Worm (Caenorhabditis elegans) whole organism, L1 larva: ENCODE results near the gene wapl-1.

Experiments
- C04F5.9 ChIP-seq: sonication (generic microtip); optimal IDR thresholded peaks from 2 replicates; lab custom pipeline; 2016; ENCODE audit warnings: missing genetic modification characterization, missing compliant biosample characterization
- C16A3.4 ChIP-seq: fragments of 150-350 bp; optimal IDR thresholded peaks from 2 replicates; lab custom pipeline; 2014; ENCODE audit warnings: missing biosample characterization, missing genetic modification characterization
- C34B4.2 ChIP-seq: sonication (generic microtip); optimal IDR thresholded peaks from 2 replicates; lab custom pipeline; 2017; ENCODE audit warnings: mild to moderate bottlenecking, missing genetic modification characterization, missing compliant biosample characterization
- F16B12.6 ChIP-seq: fragments of 150-350 bp; optimal IDR thresholded peaks from 2 replicates; lab custom pipeline; 2014; ENCODE audit warnings: missing biosample characterization, missing genetic modification characterization
- aly-2 ChIP-seq: fragments of 150-350 bp; optimal IDR thresholded peaks from 2 replicates; lab custom pipeline; 2014; ENCODE audit warnings: missing biosample characterization, missing genetic modification characterization
- ama-1 ChIP-seq: fragments of 150-350 bp; optimal IDR thresholded peaks from 2 replicates; lab custom pipeline; 2014
- blmp-1 ChIP-seq: fragments of 150-350 bp; optimal IDR thresholded peaks from 2 replicates; lab custom pipeline; 2014; ENCODE audit warnings: missing biosample characterization, missing genetic modification characterization
- ceh-63 ChIP-seq: fragments of 200-800 bp; sonication (Bioruptor generic); optimal IDR thresholded peaks from 2 replicates; lab custom pipeline; 2018; ENCODE audit warnings: mild to moderate bottlenecking, missing genetic modification characterization, missing compliant biosample characterization
- ceh-88 ChIP-seq: fragments of 200-800 bp; sonication (Bioruptor generic); IDR thresholded peaks from 2 replicates; pipeline ENCODE4 v1.3.6; 2022; ENCODE audit warnings: missing genetic modification characterization, missing compliant biosample characterization
- ceh-90 ChIP-seq: sonication (generic microtip); optimal IDR thresholded peaks from 2 replicates; lab custom pipeline; 2016; ENCODE audit warnings: missing genetic modification characterization, missing compliant biosample characterization
- dpl-1 ChIP-seq, 3 experiments: fragments of 150-350 bp in 2 of 3; sonication (generic microtip) in 1 of 3; optimal IDR thresholded peaks; 2 replicates each; lab custom pipeline; 2014 to 2017; ENCODE audit warnings: missing biosample characterization in 3 of 3, missing genetic modification characterization in 3 of 3, missing genetic modification reagents in 3 of 3
- dsc-1 ChIP-seq: sonication (generic microtip); optimal IDR thresholded peaks from 2 replicates; lab custom pipeline; 2016; ENCODE audit warnings: mild to moderate bottlenecking, missing genetic modification characterization, missing compliant biosample characterization
- efl-1 ChIP-seq, 4 experiments: fragments of 150-350 bp; optimal IDR thresholded peaks in 3 of 4; peaks in 1 of 4; 1 replicate in 1 of 4; 2 replicates in 3 of 4; lab custom pipeline; 2014; ENCODE audit warnings: missing biosample characterization in 2 of 4, missing genetic modification characterization in 2 of 4, missing genetic modification reagents in 2 of 4
- egl-27 ChIP-seq, 2 experiments: fragments of 150-350 bp in 1 of 2; sonication (generic microtip); optimal IDR thresholded peaks; 3 replicates each; lab custom pipeline; 2017 to 2018; ENCODE audit warnings: missing biosample characterization in 2 of 2, missing genetic modification characterization in 2 of 2, missing genetic modification reagents in 2 of 2
- elt-2 ChIP-seq: sonication (generic microtip); optimal IDR thresholded peaks from 2 replicates; lab custom pipeline; 2016; ENCODE audit warnings: missing genetic modification characterization, mild to moderate bottlenecking, inconsistent platforms, missing compliant biosample characterization, missing genetic modification reagents
- fkh-10 ChIP-seq: sonication (generic microtip); optimal IDR thresholded peaks from 2 replicates; lab custom pipeline; 2017; ENCODE audit warnings: missing biosample characterization, missing genetic modification reagents, missing genetic modification characterization
- fkh-4 ChIP-seq: sonication (generic microtip); optimal IDR thresholded peaks from 2 replicates; lab custom pipeline; 2016; ENCODE audit warnings: missing compliant biosample characterization, missing genetic modification characterization, borderline replicate concordance
- grh-1 ChIP-seq: fragments of 200-800 bp; sonication (Bioruptor generic); IDR thresholded peaks from 2 replicates; pipeline ENCODE4 v1.3.6; 2022; ENCODE audit warnings: missing genetic modification reagents, missing genetic modification characterization, missing compliant biosample characterization
- hlh-17 ChIP-seq: fragments of 200-800 bp; sonication (Bioruptor generic); optimal IDR thresholded peaks from 2 replicates; lab custom pipeline; 2018; ENCODE audit warnings: missing genetic modification characterization, mild to moderate bottlenecking, missing compliant biosample characterization, moderate library complexity, borderline replicate concordance
- hlh-4 ChIP-seq: sonication (generic microtip); optimal IDR thresholded peaks from 2 replicates; lab custom pipeline; 2016; ENCODE audit warnings: mild to moderate bottlenecking, missing genetic modification characterization, missing compliant biosample characterization
- hpl-2 ChIP-seq: fragments of 150-350 bp; optimal IDR thresholded peaks from 2 replicates; lab custom pipeline; 2014; ENCODE audit warnings: missing biosample characterization, missing genetic modification reagents, missing genetic modification characterization
- isw-1 ChIP-seq: fragments of 200-800 bp; sonication (Bioruptor generic); IDR thresholded peaks from 2 replicates; pipeline ENCODE4 v1.3.6; 2022; ENCODE audit warnings: missing genetic modification characterization, missing compliant biosample characterization
- lin-14 ChIP-seq: fragments of 200-800 bp; sonication (Bioruptor generic); optimal IDR thresholded peaks from 2 replicates; lab custom pipeline; 2018; ENCODE audit warnings: mild to moderate bottlenecking, missing genetic modification characterization, moderate library complexity, missing compliant biosample characterization
- lin-15B ChIP-seq: fragments of 150-350 bp; sonication (generic microtip); optimal IDR thresholded peaks from 3 replicates; lab custom pipeline; 2014; ENCODE audit warnings: missing biosample characterization, missing genetic modification characterization
- lin-35 ChIP-seq, 2 experiments: fragments of 150-350 bp; optimal IDR thresholded peaks; 2 replicates each; lab custom pipeline; 2014; ENCODE audit warnings: missing biosample characterization in 2 of 2, missing genetic modification characterization in 2 of 2, missing genetic modification reagents in 2 of 2
- lin-39 ChIP-seq: fragments of 150-350 bp; optimal IDR thresholded peaks from 2 replicates; lab custom pipeline; 2014; ENCODE audit warnings: missing biosample characterization, missing genetic modification reagents, missing genetic modification characterization
- mab-9 ChIP-seq: fragments of 200-800 bp; sonication (Bioruptor generic); IDR thresholded peaks from 2 replicates; pipeline ENCODE4 v1.3.6; 2022; ENCODE audit warnings: missing genetic modification reagents, missing genetic modification characterization, missing compliant biosample characterization
- nhr-11 ChIP-seq: fragments of 150-350 bp; optimal IDR thresholded peaks from 2 replicates; lab custom pipeline; 2014; ENCODE audit warnings: missing biosample characterization, missing genetic modification characterization
- nhr-20 ChIP-seq: sonication (generic microtip); optimal IDR thresholded peaks from 2 replicates; lab custom pipeline; 2016; ENCODE audit warnings: mild to moderate bottlenecking, missing genetic modification characterization, missing compliant biosample characterization
- nhr-237 ChIP-seq: fragments of 150-350 bp; optimal IDR thresholded peaks from 2 replicates; lab custom pipeline; 2014; ENCODE audit warnings: missing biosample characterization, missing genetic modification characterization
- nhr-71 ChIP-seq: sonication (generic microtip); optimal IDR thresholded peaks from 2 replicates; lab custom pipeline; 2016; ENCODE audit warnings: mild to moderate bottlenecking, missing genetic modification characterization, moderate library complexity, missing compliant biosample characterization
- nhr-76 ChIP-seq: sonication (generic microtip); optimal IDR thresholded peaks from 2 replicates; lab custom pipeline; 2017; ENCODE audit warnings: missing biosample characterization, missing genetic modification characterization
- nhr-77 ChIP-seq: fragments of 150-350 bp; optimal IDR thresholded peaks from 2 replicates; lab custom pipeline; 2014; ENCODE audit warnings: missing biosample characterization, missing genetic modification characterization
- nhr-84 ChIP-seq: sonication (generic microtip); optimal IDR thresholded peaks from 2 replicates; lab custom pipeline; 2017; ENCODE audit warnings: missing biosample characterization, missing genetic modification characterization
- nhr-85 ChIP-seq: sonication (generic microtip); peaks from one replicate; lab custom pipeline; 2016; ENCODE audit warnings: missing genetic modification characterization, inconsistent platforms, missing compliant biosample characterization
- nhr-90 ChIP-seq: sonication (generic microtip); optimal IDR thresholded peaks from 2 replicates; lab custom pipeline; 2016; ENCODE audit warnings: mild to moderate bottlenecking, missing genetic modification characterization, missing compliant biosample characterization; ENCODE audit not compliant: poor library complexity
- pag-3 ChIP-seq: sonication (generic microtip); optimal IDR thresholded peaks from 2 replicates; lab custom pipeline; 2017; ENCODE audit warnings: missing genetic modification characterization, mild to moderate bottlenecking, missing compliant biosample characterization, antibody characterized with exemption, borderline replicate concordance; ENCODE audit not compliant: insufficient read depth
- pax-3 ChIP-seq: fragments of 200-800 bp; sonication (Bioruptor generic); optimal IDR thresholded peaks from 2 replicates; lab custom pipeline; 2018; ENCODE audit warnings: mild to moderate bottlenecking, missing genetic modification characterization, moderate library complexity, missing compliant biosample characterization
- pqm-1 ChIP-seq: sonication (generic microtip); optimal IDR thresholded peaks from 3 replicates; lab custom pipeline; 2017; ENCODE audit warnings: missing biosample characterization, missing genetic modification characterization
- skn-1 ChIP-seq: fragments of 150-350 bp; optimal IDR thresholded peaks from 2 replicates; lab custom pipeline; 2014; ENCODE audit warnings: missing biosample characterization, missing genetic modification characterization
- snpc-4 ChIP-seq: fragments of 150-350 bp; optimal IDR thresholded peaks from 2 replicates; lab custom pipeline; 2014; ENCODE audit warnings: missing biosample characterization, missing genetic modification characterization
- snu-23 ChIP-seq: sonication (generic microtip); optimal IDR thresholded peaks from 2 replicates; lab custom pipeline; 2016; ENCODE audit warnings: missing genetic modification characterization, missing compliant biosample characterization
- sox-4 ChIP-seq: sonication (generic microtip); optimal IDR thresholded peaks from 2 replicates; lab custom pipeline; 2016; ENCODE audit warnings: missing genetic modification characterization, missing compliant biosample characterization
- sptf-1 ChIP-seq: fragments of 150-350 bp; optimal IDR thresholded peaks from 2 replicates; lab custom pipeline; 2014; ENCODE audit warnings: missing biosample characterization, missing genetic modification characterization
- tlp-1 ChIP-seq: fragments of 150-350 bp; optimal IDR thresholded peaks from 2 replicates; lab custom pipeline; 2014; ENCODE audit warnings: missing biosample characterization, missing genetic modification characterization
- xbp-1 ChIP-seq: sonication (generic microtip); optimal IDR thresholded peaks from 2 replicates; lab custom pipeline; 2016; ENCODE audit warnings: missing genetic modification characterization, missing compliant biosample characterization
- zip-4 ChIP-seq: fragments of 200-800 bp; sonication (Bioruptor generic); optimal IDR thresholded peaks from 2 replicates; lab custom pipeline; 2018; ENCODE audit warnings: mild to moderate bottlenecking, missing genetic modification characterization, moderate library complexity, missing compliant biosample characterization
- ztf-4 ChIP-seq: fragments of 150-350 bp; optimal IDR thresholded peaks from 2 replicates; lab custom pipeline; 2014; ENCODE audit warnings: missing biosample characterization, missing genetic modification characterization

The wapl-1 gene

ce11 chrIV:4406054-4406539 is 39.4 kb downstream of the wapl-1 start (continued):
- TF ChIP-seq hpl-2 (no peak), sptf-1 (tag; lab: Kevin White, UChicago) (no peak), nhr-71 (peak; percentile 87), pag-3 (no peak), grh-1 (GFP tag; lab: Robert Waterston, UW) (peak; percentile 66; the same call in 1 of the 2 replicates), mab-9 (GFP tag; lab: Robert Waterston, UW) (0 out of 2 replicates have a peak, but pooled peaks have one; percentile 45), pqm-1 (tag; lab: Kevin White, UChicago) (peak; percentile 66), xbp-1 (tag; lab: Kevin White, UChicago) (peak; percentile 78), nhr-237 (tag; lab: Kevin White, UChicago) (no peak), C16A3.4 (tag; lab: Kevin White, UChicago) (peak; percentile 61), snu-23 (GFP tag; lab: Kevin White, UChicago) (peak; percentile 77), ztf-4 (tag; lab: Kevin White, UChicago) (no peak), nhr-77 (tag; lab: Kevin White, UChicago) (peak; percentile 52), dpl-1 (GFP tag; optimal IDR thresholded peaks at IDR 0.05; lab: Kevin White, UChicago) (peak; percentile 66 to 79 (median 69)), fkh-4 (tag; lab: Kevin White, UChicago) (no peak), snpc-4 (tag; lab: Kevin White, UChicago) (peak; percentile 26), zip-4 (GFP tag; lab: Kevin White, UChicago) (no peak), dsc-1 (tag; lab: Kevin White, UChicago) (peak; percentile 30), lin-15B (tag; lab: Kevin White, UChicago) (peak; percentile 73), F16B12.6 (peak; percentile 44), pax-3 (no peak), C04F5.9 (tag; lab: Kevin White, UChicago) (no peak), lin-39 (tag; lab: Kevin White, UChicago) (no peak), efl-1 (optimal IDR thresholded peaks at IDR 0.05; lab: Kevin White, UChicago) (peak; percentile 71 to 82), efl-1 (GFP tag; optimal IDR thresholded peaks at IDR 0.05 in 1 of 2; lab: Kevin White, UChicago) (peak; percentile 76 to 97), egl-27 (tag; optimal IDR thresholded peaks at IDR 0.05; lab: Kevin White, UChicago) (peak in 1 of 2 experiments; percentile 58), hlh-4 (tag; lab: Kevin White, UChicago) (no peak), blmp-1 (peak; percentile 38), fkh-10 (GFP tag; lab: Kevin White, UChicago) (peak; percentile 47), nhr-76 (no peak), nhr-85 (tag; lab: Kevin White, UChicago) (peak; percentile 91), ceh-63 (no peak), isw-1 (peak; percentile 64), sox-4 (tag; lab: Kevin White, UChicago) (peak; percentile 41), aly-2 (tag; lab: Kevin White, UChicago) (peak; percentile 37), ceh-90 (tag; lab: Kevin White, UChicago) (no peak), lin-14 (peak; percentile 92), ceh-88 (GFP tag; lab: Robert Waterston, UW) (no peak), elt-2 (peak; percentile 64), tlp-1 (no peak), ama-1 (lab: Kevin White, UChicago) (peak; percentile 27), skn-1 (peak; percentile 46), lin-35 (GFP tag; optimal IDR thresholded peaks at IDR 0.05; lab: Kevin White, UChicago) (peak; percentile 81 to 86), hlh-17 (no peak), nhr-90 (tag; lab: Kevin White, UChicago) (peak; percentile 42), nhr-20 (tag; lab: Kevin White, UChicago) (peak; percentile 75), nhr-84 (tag; lab: Kevin White, UChicago) (no peak), nhr-11 (no peak), C34B4.2 (tag; lab: Kevin White, UChicago) (no peak)
- TF ChIP-seq, all 84 proteins: peak for 49
